Worm (Caenorhabditis elegans) whole organism, L4 larva: ENCODE measurements around the gene cox-10.

Experiments used
- D1046.2 ChIP-seq: fragments of 200-800 bp; sonication (Bioruptor generic); IDR thresholded peaks from 2 replicates; pipeline ENCODE4 v1.3.6; 2022; ENCODE audit warnings: missing genetic modification characterization, missing compliant biosample characterization
- F10B5.3 ChIP-seq: sonication (generic microtip); optimal IDR thresholded peaks from 2 replicates; lab custom pipeline; 2016; ENCODE audit warnings: mild to moderate bottlenecking, missing genetic modification characterization, missing compliant biosample characterization
- F37D6.2 ChIP-seq: sonication (generic microtip); optimal IDR thresholded peaks from 2 replicates; lab custom pipeline; 2016; ENCODE audit warnings: mild to moderate bottlenecking, missing genetic modification characterization, missing compliant biosample characterization
- F44E2.7 ChIP-seq: fragments of 200-800 bp; sonication (Bioruptor generic); IDR thresholded peaks from 2 replicates; pipeline ENCODE4 v2.1.2; 2022; ENCODE audit warnings: missing genetic modification characterization, missing compliant biosample characterization
- F49E8.2 ChIP-seq: sonication (generic microtip); optimal IDR thresholded peaks from 2 replicates; lab custom pipeline; 2016; ENCODE audit warnings: missing compliant biosample characterization, mild to moderate bottlenecking, missing genetic modification characterization, borderline replicate concordance
- Y48G9A.11 ChIP-seq: fragments of 200-800 bp; sonication (Bioruptor generic); IDR thresholded peaks from 2 replicates; pipeline ENCODE4 v1.3.6; 2022; ENCODE audit warnings: missing genetic modification reagents, missing genetic modification characterization, missing compliant biosample characterization
- ZK337.2 ChIP-seq: fragments of 200-800 bp; sonication (Bioruptor generic); IDR thresholded peaks from 2 replicates; pipeline ENCODE4 v1.3.6; 2022; ENCODE audit warnings: missing genetic modification reagents, missing genetic modification characterization, missing compliant biosample characterization
- aly-2 ChIP-seq: sonication (generic microtip); optimal IDR thresholded peaks from 2 replicates; lab custom pipeline; 2018; ENCODE audit warnings: missing biosample characterization, missing genetic modification characterization
- attf-4 ChIP-seq: sonication (generic microtip); optimal IDR thresholded peaks from 3 replicates; lab custom pipeline; 2017; ENCODE audit warnings: missing biosample characterization, missing genetic modification characterization
- ceh-32 ChIP-seq: sonication (generic microtip); optimal IDR thresholded peaks from 2 replicates; lab custom pipeline; 2016; ENCODE audit warnings: mild to moderate bottlenecking, missing genetic modification characterization, missing compliant biosample characterization; ENCODE audit not compliant: poor library complexity
- daf-16 ChIP-seq, 3 experiments: sonication (generic microtip); optimal IDR thresholded peaks; 2 replicates each; lab custom pipeline; 2016 to 2017; ENCODE audit warnings: missing genetic modification characterization in 3 of 3, missing genetic modification reagents in 3 of 3, mild to moderate bottlenecking in 2 of 3, missing compliant biosample characterization in 2 of 3, missing biosample characterization in 1 of 3, moderate library complexity in 1 of 3
- egl-43 ChIP-seq: fragments of 200-800 bp; sonication (Bioruptor generic); IDR thresholded peaks from 2 replicates; pipeline ENCODE4 v1.3.6; 2022; ENCODE audit warnings: missing genetic modification reagents, missing genetic modification characterization, missing compliant biosample characterization
- hlh-30 ChIP-seq: sonication (generic microtip); optimal IDR thresholded peaks from 2 replicates; lab custom pipeline; 2017; ENCODE audit warnings: antibody characterized with exemption, mild to moderate bottlenecking, missing genetic modification characterization, missing compliant biosample characterization; ENCODE audit not compliant: insufficient read depth
- hmg-1.1 ChIP-seq: fragments of 200-800 bp; sonication (Bioruptor generic); IDR thresholded peaks from 2 replicates; pipeline ENCODE4 v1.3.6; 2022; ENCODE audit warnings: missing genetic modification reagents, missing genetic modification characterization, missing compliant biosample characterization
- lin-1 ChIP-seq: fragments of 200-800 bp; sonication (Bioruptor generic); IDR thresholded peaks from 2 replicates; pipeline ENCODE4 v1.3.6; 2022; ENCODE audit warnings: missing genetic modification reagents, missing genetic modification characterization, missing compliant biosample characterization
- lin-29 ChIP-seq: fragments of 200-800 bp; sonication (Bioruptor generic); IDR thresholded peaks from 2 replicates; pipeline ENCODE4 v1.3.6; 2022; ENCODE audit warnings: missing genetic modification reagents, missing genetic modification characterization, missing compliant biosample characterization
- lin-38 ChIP-seq: fragments of 200-800 bp; sonication (Bioruptor generic); IDR thresholded peaks from 2 replicates; pipeline ENCODE4 v1.3.6; 2022; ENCODE audit warnings: missing genetic modification reagents, missing genetic modification characterization, missing compliant biosample characterization
- nhr-11 ChIP-seq: fragments of 150-350 bp; optimal IDR thresholded peaks from 2 replicates; lab custom pipeline; 2014; ENCODE audit warnings: missing biosample characterization, missing genetic modification characterization
- nhr-237 ChIP-seq: sonication (generic microtip); optimal IDR thresholded peaks from 2 replicates; lab custom pipeline; 2017; ENCODE audit warnings: missing biosample characterization, missing genetic modification characterization
- nhr-25 ChIP-seq: sonication (generic microtip); optimal IDR thresholded peaks from 2 replicates; lab custom pipeline; 2017; ENCODE audit warnings: missing genetic modification characterization, mild to moderate bottlenecking, missing compliant biosample characterization, antibody characterized with exemption, moderate library complexity, borderline replicate concordance; ENCODE audit not compliant: insufficient read depth
- nhr-76 ChIP-seq: fragments of 150-350 bp; optimal IDR thresholded peaks from 2 replicates; lab custom pipeline; 2014; ENCODE audit warnings: missing biosample characterization, missing genetic modification characterization
- pha-4 ChIP-seq, 2 experiments: fragments of 150-350 bp in 1 of 2; fragments of 200-800 bp in 1 of 2; sonication (Bioruptor generic) in 1 of 2; IDR thresholded peaks in 1 of 2; optimal IDR thresholded peaks in 1 of 2; 2 replicates each; pipeline versions ENCODE4 v1.3.6 to Lab custom; 2014 to 2022; ENCODE audit warnings: missing genetic modification characterization in 2 of 2, missing genetic modification reagents in 2 of 2, missing biosample characterization in 1 of 2, missing compliant biosample characterization in 1 of 2
- php-3 ChIP-seq: fragments of 200-800 bp; sonication (Bioruptor generic); IDR thresholded peaks from 2 replicates; pipeline ENCODE4 v1.3.6; 2022; ENCODE audit warnings: missing genetic modification reagents, missing genetic modification characterization, missing compliant biosample characterization
- rbr-2 ChIP-seq: sonication (generic microtip); optimal IDR thresholded peaks from 2 replicates; lab custom pipeline; 2016; ENCODE audit warnings: missing genotype, missing genetic modification characterization, missing compliant biosample characterization
- set-16 ChIP-seq: fragments of 200-800 bp; sonication (Bioruptor generic); IDR thresholded peaks from 2 replicates; pipeline ENCODE4 v1.3.6; 2022; ENCODE audit warnings: missing genetic modification reagents, missing genetic modification characterization, missing compliant biosample characterization
- snpc-4 ChIP-seq: fragments of 150-350 bp; optimal IDR thresholded peaks from 2 replicates; lab custom pipeline; 2014; ENCODE audit warnings: missing biosample characterization, missing genetic modification characterization
- unc-130 ChIP-seq: sonication (generic microtip); optimal IDR thresholded peaks from 2 replicates; lab custom pipeline; 2016; ENCODE audit warnings: missing genetic modification reagents, missing genetic modification characterization, missing compliant biosample characterization
- unc-62 ChIP-seq, 3 experiments: fragments of 150-350 bp in 1 of 3; sonication (generic microtip); optimal IDR thresholded peaks in 2 of 3; peaks in 1 of 3; 1 replicate in 1 of 3; 2 replicates in 2 of 3; lab custom pipeline; 2014 to 2017; ENCODE audit warnings: missing biosample characterization in 3 of 3, missing genetic modification characterization in 3 of 3, missing genetic modification reagents in 3 of 3, missing genotype in 1 of 3

The cox-10 gene

DNA sequence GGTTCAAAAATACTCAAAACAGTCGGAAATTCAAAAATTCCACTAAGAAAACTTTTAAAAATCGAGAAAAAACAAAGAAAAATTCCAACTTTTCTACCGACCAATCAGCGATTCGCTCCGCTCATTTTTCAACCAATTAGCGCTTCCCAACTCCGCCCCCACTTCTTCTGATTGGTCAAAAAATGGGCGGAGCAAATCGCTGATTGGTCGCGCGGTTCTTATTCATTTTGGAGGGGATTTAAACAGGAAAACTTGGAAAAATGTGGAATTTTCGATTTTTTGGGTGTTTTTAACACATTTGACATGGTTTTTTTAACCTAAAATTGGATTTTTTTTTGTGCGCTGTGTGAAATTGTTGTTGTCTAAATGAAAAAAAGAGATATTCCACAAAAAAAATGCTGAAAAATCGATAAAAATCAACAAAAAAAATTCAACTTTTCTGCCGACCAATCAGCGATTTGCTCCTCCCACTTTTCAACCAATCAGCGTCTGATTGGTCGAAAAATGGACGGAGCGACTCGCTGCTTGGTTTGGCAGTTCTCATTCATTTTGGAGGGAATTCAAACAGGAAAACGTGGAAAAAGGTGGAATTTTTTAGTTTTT lies 43.0 kb downstream of the cox-10 start:
- TF ChIP-seq hmg-1.1 (no peak), php-3 (no peak), ZK337.2 (no peak), F10B5.3 (tag; lab: Kevin White, UChicago) (no peak), lin-1 (GFP tag; lab: Robert Waterston, UW) (no peak), F37D6.2 (tag; lab: Kevin White, UChicago) (no peak)

DNA sequence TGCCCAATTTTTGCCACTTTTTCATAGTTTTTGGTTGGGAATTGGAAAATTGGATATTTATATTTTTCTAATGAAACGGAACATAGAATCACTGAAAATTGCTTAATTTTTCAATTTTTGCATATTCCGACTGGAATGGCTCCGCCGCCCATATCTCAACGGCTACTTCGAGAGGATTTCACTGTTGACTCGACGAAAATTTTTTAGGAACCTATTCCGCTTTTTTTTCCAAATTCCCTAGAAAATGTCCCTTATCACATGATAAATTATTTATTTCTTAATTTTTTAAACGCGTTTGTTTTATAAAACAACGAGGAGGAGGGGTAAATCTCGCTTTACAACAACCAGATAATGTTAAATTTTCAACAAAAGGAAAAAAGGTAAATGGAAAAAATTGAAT lies 47.0 kb downstream of the cox-10 start:
- TF ChIP-seq egl-43 (GFP tag; lab: Robert Waterston, UW) (no peak), Y48G9A.11 (GFP tag; lab: Robert Waterston, UW) (peak; percentile 61), lin-38 (GFP tag; lab: Robert Waterston, UW) (peak; percentile 62), pha-4 (GFP tag; IDR thresholded peaks at IDR 0.05; lab: Robert Waterston, UW) (0 out of 2 replicates have a peak, but pooled peaks have one; percentile 9), pha-4 (tag; optimal IDR thresholded peaks at IDR 0.05; lab: Kevin White, UChicago) (no peak), lin-29 (GFP tag; lab: Robert Waterston, UW) (no peak), F44E2.7 (0 out of 2 replicates have a peak, but pooled peaks have one; percentile 67), unc-130 (GFP tag; lab: Kevin White, UChicago) (peak; percentile 29), F49E8.2 (tag; lab: Kevin White, UChicago) (peak; percentile 25)

DNA sequence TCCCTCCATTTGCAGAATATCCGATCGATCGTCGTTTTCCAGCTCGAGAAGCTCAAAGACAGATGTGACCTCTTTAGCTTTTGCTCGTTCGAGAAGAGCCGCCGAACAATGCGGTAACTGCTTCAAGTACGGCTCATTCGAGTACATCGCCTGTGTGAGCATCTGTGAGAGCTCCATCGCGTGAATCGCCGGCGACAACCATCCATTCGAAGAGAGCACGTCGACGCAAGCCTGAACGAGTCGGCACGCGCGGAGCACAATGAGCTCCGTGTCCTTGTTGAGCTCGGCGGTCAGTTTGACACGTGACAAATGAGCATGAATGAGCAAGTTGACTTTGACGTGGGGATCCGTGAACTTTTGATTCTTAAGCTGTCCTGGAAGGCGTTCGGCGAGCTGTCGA lies 48.1 kb downstream of the cox-10 start:
- TF ChIP-seq snpc-4 (no peak), set-16 (GFP tag; lab: Robert Waterston, UW) (peak; percentile 65), unc-62 (GFP tag; optimal IDR thresholded peaks at IDR 0.05 in 1 of 2; lab: Kevin White, UChicago) (peak in 1 of 2 experiments; percentile 72), unc-62 (tag; optimal IDR thresholded peaks at IDR 0.05; lab: Kevin White, UChicago) (no peak), ceh-32 (tag; lab: Kevin White, UChicago) (no peak), unc-130 (GFP tag; lab: Kevin White, UChicago) (no peak), attf-4 (tag; lab: Kevin White, UChicago) (no peak), ZK337.2 (no peak)

DNA sequence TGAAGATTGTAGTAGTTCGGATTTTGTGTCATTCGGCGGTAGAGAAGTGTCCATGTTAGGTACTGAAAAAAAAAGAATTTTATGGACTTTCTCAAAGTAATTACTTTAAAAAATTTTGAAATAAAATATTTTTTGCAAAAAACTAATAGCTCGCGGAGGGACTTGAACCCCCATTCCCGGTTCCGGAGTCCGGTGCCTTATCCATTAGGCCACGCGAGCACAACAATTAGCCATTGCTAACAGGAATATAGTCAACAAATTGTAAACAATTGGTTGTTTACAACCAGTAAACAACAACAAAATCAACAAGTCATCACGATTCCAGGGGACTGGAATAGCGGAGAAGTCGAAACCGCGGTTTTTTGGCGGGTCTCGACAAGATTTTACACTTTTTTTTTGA lies 48.9 kb downstream of the cox-10 start:
- TF ChIP-seq pha-4 (GFP tag; IDR thresholded peaks at IDR 0.05; lab: Robert Waterston, UW) (no peak), pha-4 (tag; optimal IDR thresholded peaks at IDR 0.05; lab: Kevin White, UChicago) (no peak), lin-38 (GFP tag; lab: Robert Waterston, UW) (0 out of 2 replicates have a peak, but pooled peaks have one; percentile 10)

DNA sequence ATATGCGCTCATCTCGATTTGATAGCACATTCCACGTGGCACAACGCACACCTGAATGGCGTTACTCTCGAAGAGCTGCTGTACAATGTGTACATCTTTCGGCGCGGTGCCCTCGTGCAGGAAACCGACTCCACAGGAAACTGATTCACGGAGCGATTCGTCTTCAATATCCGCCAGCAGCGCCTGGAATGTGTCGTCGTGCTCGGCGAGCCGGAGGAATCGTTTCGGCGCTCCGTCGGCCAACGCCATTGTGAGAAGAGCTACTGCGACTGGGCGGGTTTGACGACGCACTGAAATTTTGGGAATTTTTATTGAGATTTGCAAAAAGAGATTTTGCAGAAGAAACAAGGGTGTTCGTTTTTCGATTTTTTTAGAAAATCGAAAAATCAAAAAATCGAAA lies 50.2 kb downstream of the cox-10 start:
- TF ChIP-seq set-16 (GFP tag; lab: Robert Waterston, UW) (peak; percentile 67), aly-2 (no peak), nhr-76 (tag; lab: Kevin White, UChicago) (no peak), hlh-30 (tag; lab: Kevin White, UChicago) (no peak), nhr-25 (tag; lab: Kevin White, UChicago) (no peak), D1046.2 (GFP tag; lab: Robert Waterston, UW) (no peak), pha-4 (GFP tag; IDR thresholded peaks at IDR 0.05; lab: Robert Waterston, UW) (no peak), pha-4 (tag; optimal IDR thresholded peaks at IDR 0.05; lab: Kevin White, UChicago) (no peak), rbr-2 (tag; lab: Kevin White, UChicago) (no peak), egl-43 (GFP tag; lab: Robert Waterston, UW) (0 out of 2 replicates have a peak, but pooled peaks have one; percentile 40), F44E2.7 (0 out of 2 replicates have a peak, but pooled peaks have one; percentile 55), daf-16 (GFP tag; optimal IDR thresholded peaks at IDR 0.05; lab: Kevin White, UChicago) (no peak), daf-16 (tag; optimal IDR thresholded peaks at IDR 0.05; lab: Kevin White, UChicago) (no peak), nhr-237 (tag; lab: Kevin White, UChicago) (no peak), attf-4 (tag; lab: Kevin White, UChicago) (no peak), nhr-11 (no peak)
- TF ChIP-seq, all 104 proteins: peak for 3
